Worm (Caenorhabditis elegans) whole organism, L4 larva: Measurements from ENCODE around the gene ZK938.11.
"Not testable (repeated sequence)": the region's sequence is repeated elsewhere in the genome, so short reads cannot be mapped to it uniquely, and the experiment has no call there.

Experiments used
- F10B5.3 ChIP-seq: sonication (generic microtip); optimal IDR thresholded peaks from 2 replicates; lab custom pipeline; 2016; ENCODE audit warnings: mild to moderate bottlenecking, missing genetic modification characterization, missing compliant biosample characterization
- F37D6.2 ChIP-seq: sonication (generic microtip); optimal IDR thresholded peaks from 2 replicates; lab custom pipeline; 2016; ENCODE audit warnings: mild to moderate bottlenecking, missing genetic modification characterization, missing compliant biosample characterization
- F44E2.7 ChIP-seq: fragments of 200-800 bp; sonication (Bioruptor generic); IDR thresholded peaks from 2 replicates; pipeline ENCODE4 v2.1.2; 2022; ENCODE audit warnings: missing genetic modification characterization, missing compliant biosample characterization
- Y48G9A.11 ChIP-seq: fragments of 200-800 bp; sonication (Bioruptor generic); IDR thresholded peaks from 2 replicates; pipeline ENCODE4 v1.3.6; 2022; ENCODE audit warnings: missing genetic modification reagents, missing genetic modification characterization, missing compliant biosample characterization
- aha-1 ChIP-seq: fragments of 150-350 bp; peaks from one replicate; lab custom pipeline; 2014; ENCODE audit warnings: missing biosample characterization, missing genetic modification characterization
- ceh-32 ChIP-seq: sonication (generic microtip); optimal IDR thresholded peaks from 2 replicates; lab custom pipeline; 2016; ENCODE audit warnings: mild to moderate bottlenecking, missing genetic modification characterization, missing compliant biosample characterization; ENCODE audit not compliant: poor library complexity
- ceh-44 ChIP-seq: fragments of 200-800 bp; sonication (Bioruptor generic); IDR thresholded peaks from 2 replicates; pipeline ENCODE4 v1.3.6; 2022; ENCODE audit warnings: missing genetic modification reagents, missing genetic modification characterization, missing compliant biosample characterization
- ceh-82 ChIP-seq: sonication (generic microtip); optimal IDR thresholded peaks from 2 replicates; lab custom pipeline; 2017; ENCODE audit warnings: missing biosample characterization, missing genetic modification characterization
- daf-12 ChIP-seq: fragments of 150-350 bp; optimal IDR thresholded peaks from 2 replicates; lab custom pipeline; 2014; ENCODE audit warnings: missing biosample characterization, missing genetic modification reagents, missing genetic modification characterization
- daf-19 ChIP-seq: fragments of 200-800 bp; sonication (Bioruptor generic); conservative IDR thresholded peaks from 2 replicates; pipeline ENCODE4 v1.3.6; 2022; ENCODE audit warnings: missing genetic modification characterization, missing compliant biosample characterization
- dmd-8 ChIP-seq: fragments of 200-800 bp; sonication (Bioruptor generic); IDR thresholded peaks from 2 replicates; pipeline ENCODE4 v1.3.6; 2022; ENCODE audit warnings: missing genetic modification characterization, missing compliant biosample characterization
- egl-27 ChIP-seq: sonication (generic microtip); optimal IDR thresholded peaks from 3 replicates; lab custom pipeline; 2017; ENCODE audit warnings: missing biosample characterization, missing genetic modification reagents, missing genetic modification characterization
- egl-43 ChIP-seq: fragments of 200-800 bp; sonication (Bioruptor generic); IDR thresholded peaks from 2 replicates; pipeline ENCODE4 v1.3.6; 2022; ENCODE audit warnings: missing genetic modification reagents, missing genetic modification characterization, missing compliant biosample characterization
- hmg-1.1 ChIP-seq: fragments of 200-800 bp; sonication (Bioruptor generic); IDR thresholded peaks from 2 replicates; pipeline ENCODE4 v1.3.6; 2022; ENCODE audit warnings: missing genetic modification reagents, missing genetic modification characterization, missing compliant biosample characterization
- lim-7 ChIP-seq: fragments of 200-800 bp; sonication (Bioruptor generic); IDR thresholded peaks from 2 replicates; pipeline ENCODE4 v1.3.6; 2022; ENCODE audit warnings: missing genetic modification characterization, missing compliant biosample characterization
- mep-1 ChIP-seq: fragments of 150-350 bp; sonication (generic microtip); optimal IDR thresholded peaks from 3 replicates; lab custom pipeline; 2014; ENCODE audit warnings: missing biosample characterization, missing genetic modification characterization
- mes-2 ChIP-seq: sonication (generic microtip); optimal IDR thresholded peaks from 2 replicates; lab custom pipeline; 2016; ENCODE audit warnings: missing genotype, mild to moderate bottlenecking, missing genetic modification characterization, missing compliant biosample characterization; ENCODE audit not compliant: poor library complexity, severe bottlenecking
- nhr-11 ChIP-seq: fragments of 150-350 bp; optimal IDR thresholded peaks from 2 replicates; lab custom pipeline; 2014; ENCODE audit warnings: missing biosample characterization, missing genetic modification characterization
- nhr-111 ChIP-seq: fragments of 200-800 bp; sonication (Bioruptor generic); optimal IDR thresholded peaks from 2 replicates; lab custom pipeline; 2018; ENCODE audit warnings: mild to moderate bottlenecking, missing genetic modification characterization, missing compliant biosample characterization
- nhr-237 ChIP-seq: sonication (generic microtip); optimal IDR thresholded peaks from 2 replicates; lab custom pipeline; 2017; ENCODE audit warnings: missing biosample characterization, missing genetic modification characterization
- nhr-48 ChIP-seq: sonication (generic microtip); optimal IDR thresholded peaks from 2 replicates; lab custom pipeline; 2016; ENCODE audit warnings: mild to moderate bottlenecking, missing genetic modification characterization, missing compliant biosample characterization
- nhr-76 ChIP-seq: fragments of 150-350 bp; optimal IDR thresholded peaks from 2 replicates; lab custom pipeline; 2014; ENCODE audit warnings: missing biosample characterization, missing genetic modification characterization
- nhr-77 ChIP-seq: fragments of 150-350 bp; optimal IDR thresholded peaks from 2 replicates; lab custom pipeline; 2014; ENCODE audit warnings: missing biosample characterization, missing genetic modification characterization
- php-3 ChIP-seq: fragments of 200-800 bp; sonication (Bioruptor generic); IDR thresholded peaks from 2 replicates; pipeline ENCODE4 v1.3.6; 2022; ENCODE audit warnings: missing genetic modification reagents, missing genetic modification characterization, missing compliant biosample characterization
- rbr-2 ChIP-seq: sonication (generic microtip); optimal IDR thresholded peaks from 2 replicates; lab custom pipeline; 2016; ENCODE audit warnings: missing genotype, missing genetic modification characterization, missing compliant biosample characterization
- unc-130 ChIP-seq: sonication (generic microtip); optimal IDR thresholded peaks from 2 replicates; lab custom pipeline; 2016; ENCODE audit warnings: missing genetic modification reagents, missing genetic modification characterization, missing compliant biosample characterization
- unc-62 ChIP-seq, 3 experiments: fragments of 150-350 bp in 1 of 3; sonication (generic microtip); optimal IDR thresholded peaks in 2 of 3; peaks in 1 of 3; 1 replicate in 1 of 3; 2 replicates in 2 of 3; lab custom pipeline; 2014 to 2017; ENCODE audit warnings: missing biosample characterization in 3 of 3, missing genetic modification characterization in 3 of 3, missing genetic modification reagents in 3 of 3, missing genotype in 1 of 3
- vab-7 ChIP-seq: fragments of 200-800 bp; sonication (Bioruptor generic); IDR thresholded peaks from 2 replicates; pipeline ENCODE4 v1.3.6; 2022; ENCODE audit warnings: missing genetic modification reagents, missing genetic modification characterization, missing compliant biosample characterization
- zfp-2 ChIP-seq: sonication (generic microtip); optimal IDR thresholded peaks from 2 replicates; lab custom pipeline; 2016; ENCODE audit warnings: mild to moderate bottlenecking, missing genetic modification characterization, missing compliant biosample characterization
- zip-2 ChIP-seq: fragments of 150-350 bp; optimal IDR thresholded peaks from 2 replicates; lab custom pipeline; 2014; ENCODE audit warnings: missing biosample characterization, missing genetic modification characterization

Gene ZK938.11

DNA sequence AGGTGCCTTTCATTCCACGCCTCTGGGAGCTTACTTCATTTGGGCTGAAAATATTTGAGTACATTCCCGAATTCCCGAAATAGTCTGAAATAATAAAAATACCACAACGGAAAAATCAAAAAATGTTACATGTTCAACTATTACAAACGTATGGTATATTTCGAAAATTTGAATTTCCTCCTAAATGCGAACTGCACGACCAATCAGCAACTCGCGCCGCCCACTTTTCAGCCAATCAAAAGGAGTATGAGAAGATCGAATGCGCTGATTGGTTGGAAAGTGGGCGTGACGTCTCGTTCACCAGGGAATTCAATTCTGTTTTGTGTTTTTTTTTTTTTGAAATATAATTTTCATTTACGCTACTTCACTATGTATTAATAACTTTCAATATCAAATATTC, 28.5 kb upstream of the ZK938.11 start, which contains the start of gene old-1:
Gene old-1 (minus strand): TSS at position 50 of the 400 bp plus-strand sequence.
- TF ChIP-seq dmd-8 (GFP tag; lab: Robert Waterston, UW): no peak
- TF ChIP-seq unc-130 (GFP tag; lab: Kevin White, UChicago): no peak
- TF ChIP-seq php-3 (GFP tag; lab: Robert Waterston, UW): no peak
- TF ChIP-seq ceh-82 (tag; lab: Kevin White, UChicago): no peak
- no peak for TF ChIP-seq mep-1

DNA sequence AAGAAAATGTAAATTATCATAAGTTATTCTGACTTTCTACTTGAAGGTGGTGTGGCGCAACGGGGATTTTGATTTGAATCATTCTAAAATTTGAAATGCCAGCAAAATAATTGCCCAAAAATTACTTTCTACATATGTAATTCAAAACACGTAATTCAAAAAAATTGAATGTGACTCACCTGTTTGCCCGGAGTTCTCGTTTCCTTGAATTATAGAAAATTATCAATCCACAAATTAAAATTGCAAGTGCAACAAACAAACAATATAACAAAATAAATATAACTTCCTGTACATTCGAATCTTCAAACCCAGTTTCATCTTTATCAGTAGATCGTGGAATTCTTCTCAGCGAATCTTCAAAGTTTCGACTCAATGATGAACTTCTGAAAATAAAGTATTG, 28.0 kb upstream of the ZK938.11 start:
- TF ChIP-seq vab-7 (GFP tag; lab: Robert Waterston, UW): no peak
- no peak for TF ChIP-seq nhr-237 (tag; lab: Kevin White, UChicago)
- peak in 1 of 2 experiments; percentile 65 for TF ChIP-seq unc-62 (GFP tag; optimal IDR thresholded peaks at IDR 0.05 in 1 of 2; lab: Kevin White, UChicago)
- no peak for TF ChIP-seq unc-62 (tag; optimal IDR thresholded peaks at IDR 0.05; lab: Kevin White, UChicago)
- TF ChIP-seq aha-1 (tag; lab: Kevin White, UChicago): peak; percentile 63
- no peak for TF ChIP-seq egl-27 (tag; lab: Kevin White, UChicago)
- TF ChIP-seq, all 104 proteins: peak for 2

DNA sequence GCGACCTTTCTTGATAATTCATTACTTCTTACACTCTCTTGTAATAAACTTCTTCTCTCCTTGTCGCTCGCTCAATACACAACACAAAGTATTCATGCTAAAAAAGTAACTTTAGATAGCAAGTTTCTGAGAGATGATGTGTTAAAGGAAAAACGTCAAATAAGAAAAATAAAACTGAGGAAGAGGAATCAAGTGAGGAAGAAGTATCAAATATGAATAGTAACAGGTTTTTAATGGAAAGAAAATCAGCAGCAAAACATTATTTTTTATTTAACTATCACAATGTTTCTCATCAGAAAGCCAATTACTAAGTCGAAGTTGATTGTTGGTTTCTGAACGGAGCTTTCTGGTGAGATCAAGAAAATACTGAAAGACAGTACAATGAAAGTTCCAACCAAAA, 26.2 kb upstream of the ZK938.11 start, which contains the start of gene chil-1:
Gene chil-1 (minus strand): TSS at position 101 of the 400 bp plus-strand sequence.
- not testable (repeated sequence) for TF ChIP-seq nhr-77 (tag; lab: Kevin White, UChicago); daf-12 (tag; lab: Kevin White, UChicago); daf-19
- TF ChIP-seq, all 104 proteins: peak for 0; not testable (repeated sequence) for 104

DNA sequence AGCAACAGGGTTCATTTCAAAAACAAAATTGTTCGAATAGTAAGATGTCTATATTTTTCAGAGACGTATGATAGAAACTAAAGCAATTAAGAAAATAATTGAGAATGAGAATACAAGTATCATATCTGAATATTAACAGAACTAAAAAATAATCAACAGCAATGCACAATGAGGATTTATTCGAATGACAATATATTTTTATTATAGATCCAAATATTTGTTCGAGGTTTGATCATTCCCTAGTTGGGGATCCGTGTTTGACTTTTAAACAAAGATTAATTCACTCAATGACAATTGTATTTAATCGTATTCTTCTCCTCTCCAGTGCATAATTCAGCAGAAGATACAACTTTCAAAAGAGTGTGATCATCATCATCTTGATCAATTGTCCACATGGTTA, 21.9 kb upstream of the ZK938.11 start, which contains the start of gene C08H9.18:
Gene C08H9.18 (minus strand): TSS at position 101 of the 400 bp plus-strand sequence.
- TF ChIP-seq aha-1 (tag; lab: Kevin White, UChicago) (no peak), nhr-76 (tag; lab: Kevin White, UChicago) (no peak)

DNA sequence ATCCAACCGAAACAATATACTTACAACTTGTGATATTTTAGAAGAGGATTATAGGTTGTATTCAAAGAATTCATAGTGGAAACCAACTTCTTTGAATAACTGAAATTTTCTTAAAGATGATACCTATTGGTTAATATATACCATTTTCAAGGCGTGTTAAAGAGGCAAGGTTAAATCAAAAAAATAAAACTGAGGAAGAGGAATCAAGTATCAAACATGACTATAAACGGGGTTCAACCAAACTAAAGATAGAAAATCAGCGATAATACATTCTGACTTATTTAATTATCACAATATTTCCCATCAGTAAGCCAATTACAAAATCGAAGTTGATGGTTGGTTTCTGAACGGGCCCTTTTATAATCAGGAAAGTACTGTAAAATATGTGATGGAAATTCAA, 21.2 kb upstream of the ZK938.11 start, which contains the start of gene chil-3:
Gene chil-3 (minus strand): TSS at position 101 of the 400 bp plus-strand sequence.
- TF ChIP-seq F44E2.7 (GFP tag; lab: Robert Waterston, UW) (no peak), F10B5.3 (no peak), mes-2 (tag; lab: Kevin White, UChicago) (no peak), hmg-1.1 (GFP tag; lab: Robert Waterston, UW) (no peak), zfp-2 (tag; lab: Kevin White, UChicago) (no peak), egl-43 (GFP tag; lab: Robert Waterston, UW) (no peak)
- TF ChIP-seq, all 104 proteins: peak for 0

DNA sequence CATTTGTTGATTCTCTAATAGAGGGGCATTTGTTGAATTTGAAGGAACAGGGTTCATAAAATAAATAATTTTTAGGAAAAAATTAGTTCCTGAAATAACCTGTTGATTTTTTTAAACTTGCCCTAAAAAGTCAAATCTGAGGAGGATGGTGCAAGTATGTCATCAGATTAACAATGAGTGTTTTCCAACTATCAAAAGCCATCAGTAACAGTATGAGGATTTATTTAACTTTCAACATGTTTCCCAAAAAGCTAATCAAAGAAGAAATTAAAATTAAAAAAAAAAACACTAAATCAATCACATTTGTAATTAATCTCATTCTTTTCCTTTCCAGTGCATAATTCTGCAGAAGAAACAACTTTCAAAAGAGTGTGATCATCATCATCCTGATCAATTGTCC, 19.4 kb upstream of the ZK938.11 start, which contains the start of gene chil-5:
Gene chil-5 (minus strand): TSS at position 101 of the 400 bp plus-strand sequence.
- TF ChIP-seq hmg-1.1 (GFP tag; lab: Robert Waterston, UW) (no peak), nhr-76 (tag; lab: Kevin White, UChicago) (no peak), rbr-2 (tag; lab: Kevin White, UChicago) (no peak), nhr-111 (no peak), egl-27 (tag; lab: Kevin White, UChicago) (no peak), F37D6.2 (tag; lab: Kevin White, UChicago) (no peak), nhr-48 (tag; lab: Kevin White, UChicago) (no peak), ceh-32 (tag; lab: Kevin White, UChicago) (no peak), nhr-11 (no peak), lim-7 (GFP tag; lab: Robert Waterston, UW) (no peak), Y48G9A.11 (GFP tag; lab: Robert Waterston, UW) (no peak), ceh-44 (GFP tag; lab: Robert Waterston, UW) (no peak), ceh-82 (tag; lab: Kevin White, UChicago) (no peak), zip-2 (tag; lab: Kevin White, UChicago) (no peak)
- TF ChIP-seq, all 104 proteins: peak for 0
